Worm (Caenorhabditis elegans): ENCODE data around the gene sqt-1.

DNA sequence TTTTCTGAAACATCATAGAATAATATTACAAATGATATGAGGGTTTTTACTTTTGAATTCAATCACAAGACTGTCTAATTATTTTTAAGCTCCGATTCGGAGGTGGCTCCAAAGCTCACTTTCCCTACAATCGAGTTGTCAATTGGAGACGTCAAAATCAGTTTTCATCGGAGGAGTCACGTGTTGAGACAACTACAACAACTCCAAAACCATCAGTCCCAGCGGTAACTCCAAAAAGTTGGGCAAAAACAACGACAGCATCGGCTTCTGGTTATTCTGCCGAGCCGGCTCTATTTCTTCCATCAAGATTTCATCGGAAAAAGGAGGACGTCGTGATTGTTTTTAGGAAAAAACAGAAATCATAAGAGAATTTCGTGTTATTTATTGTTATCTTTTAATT is 46.5 kb upstream of the sqt-1 start:
- TF ChIP-seq sptf-2 (GFP tag; optimal IDR thresholded peaks at IDR 0.05) (no peak), madf-6 (GFP tag; IDR thresholded peaks at IDR 0.05) (no peak), ekl-4 (GFP tag; IDR thresholded peaks at IDR 0.05) (no peak), tbp1 (GFP tag; optimal IDR thresholded peaks at IDR 0.05) (no peak), tlf-1 (GFP tag; optimal IDR thresholded peaks at IDR 0.05) (no peak), cebp-1 (GFP tag; IDR thresholded peaks at IDR 0.05) (no peak), cebp-1 (tag; optimal IDR thresholded peaks at IDR 0.05) (no peak), ceh-79 (tag; optimal IDR thresholded peaks at IDR 0.05) (no peak), snpc-1.3 (tag; optimal IDR thresholded peaks at IDR 0.05; ENCODE audit: insufficient read depth) (no peak), snpc-4 (GFP tag; optimal IDR thresholded peaks at IDR 0.05) (no peak), snpc-4 (tag; optimal IDR thresholded peaks at IDR 0.05) (no peak), lsl-1 (GFP tag; optimal IDR thresholded peaks at IDR 0.05) (no peak), ama-1 (optimal IDR thresholded peaks at IDR 0.05) (no peak), ama-1 (GFP tag; optimal IDR thresholded peaks at IDR 0.05) (no peak), ets-4 (GFP tag; optimal IDR thresholded peaks at IDR 0.05) (no peak), unc-62 (GFP tag; optimal IDR thresholded peaks at IDR 0.05) (no peak)

Data from whole organism, young adult.